Worm (Caenorhabditis elegans): Measurements from ENCODE around the gene chil-4.

ce11 chrII:9888549-9888948 lies 33.0 kb upstream of the chil-4 start:
- TF ChIP-seq elt-3 (tag; optimal IDR thresholded peaks at IDR 0.05), result no peak
- TF ChIP-seq unc-39 (tag; optimal IDR thresholded peaks at IDR 0.05), result no peak

All from whole organism, L3 larva.